Worm (Caenorhabditis elegans) whole organism, L1 larva: ENCODE data around the gene Y75B8A.39.

Experiments used
- C34B4.2 ChIP-seq: sonication (generic microtip); optimal IDR thresholded peaks from 2 replicates; lab custom pipeline; 2017; ENCODE audit warnings: mild to moderate bottlenecking, missing genetic modification characterization, missing compliant biosample characterization
- F16B12.6 ChIP-seq: fragments of 150-350 bp; optimal IDR thresholded peaks from 2 replicates; lab custom pipeline; 2014; ENCODE audit warnings: missing biosample characterization, missing genetic modification characterization
- aha-1 ChIP-seq: fragments of 150-350 bp; optimal IDR thresholded peaks from 2 replicates; lab custom pipeline; 2014; ENCODE audit warnings: missing biosample characterization, missing genetic modification characterization
- alr-1 ChIP-seq: fragments of 200-800 bp; sonication (Bioruptor generic); optimal IDR thresholded peaks from 2 replicates; lab custom pipeline; 2018; ENCODE audit warnings: borderline replicate concordance, mild to moderate bottlenecking, missing genetic modification characterization, missing compliant biosample characterization
- blmp-1 ChIP-seq: fragments of 150-350 bp; optimal IDR thresholded peaks from 2 replicates; lab custom pipeline; 2014; ENCODE audit warnings: missing biosample characterization, missing genetic modification characterization
- ceh-8 ChIP-seq: fragments of 200-800 bp; sonication (Bioruptor generic); optimal IDR thresholded peaks from 2 replicates; lab custom pipeline; 2018; ENCODE audit warnings: mild to moderate bottlenecking, missing genetic modification characterization, moderate library complexity, missing compliant biosample characterization
- ceh-82 ChIP-seq, 3 experiments: fragments of 150-350 bp in 1 of 3; sonication (generic microtip) in 2 of 3; optimal IDR thresholded peaks; 2 replicates each; lab custom pipeline; 2014 to 2017; ENCODE audit warnings: missing biosample characterization in 3 of 3, missing genetic modification characterization in 3 of 3
- ceh-88 ChIP-seq: fragments of 200-800 bp; sonication (Bioruptor generic); IDR thresholded peaks from 2 replicates; pipeline ENCODE4 v1.3.6; 2022; ENCODE audit warnings: missing genetic modification characterization, missing compliant biosample characterization
- ceh-90 ChIP-seq: sonication (generic microtip); optimal IDR thresholded peaks from 2 replicates; lab custom pipeline; 2016; ENCODE audit warnings: missing genetic modification characterization, missing compliant biosample characterization
- ces-1 ChIP-seq: fragments of 150-350 bp; optimal IDR thresholded peaks from 2 replicates; lab custom pipeline; 2014; ENCODE audit warnings: missing biosample characterization, missing genetic modification reagents, missing genetic modification characterization
- efl-1 ChIP-seq, 4 experiments: fragments of 150-350 bp; optimal IDR thresholded peaks in 3 of 4; peaks in 1 of 4; 1 replicate in 1 of 4; 2 replicates in 3 of 4; lab custom pipeline; 2014; ENCODE audit warnings: missing biosample characterization in 2 of 4, missing genetic modification characterization in 2 of 4, missing genetic modification reagents in 2 of 4
- egl-13 ChIP-seq: sonication (generic microtip); optimal IDR thresholded peaks from 2 replicates; lab custom pipeline; 2016; ENCODE audit warnings: missing genotype, missing genetic modification reagents, missing genetic modification characterization, missing compliant biosample characterization
- egl-27 ChIP-seq, 2 experiments: fragments of 150-350 bp in 1 of 2; sonication (generic microtip); optimal IDR thresholded peaks; 3 replicates each; lab custom pipeline; 2017 to 2018; ENCODE audit warnings: missing biosample characterization in 2 of 2, missing genetic modification characterization in 2 of 2, missing genetic modification reagents in 2 of 2
- elt-2 ChIP-seq: sonication (generic microtip); optimal IDR thresholded peaks from 2 replicates; lab custom pipeline; 2016; ENCODE audit warnings: missing genetic modification characterization, mild to moderate bottlenecking, inconsistent platforms, missing compliant biosample characterization, missing genetic modification reagents
- ets-5 ChIP-seq: fragments of 200-800 bp; sonication (Bioruptor generic); IDR thresholded peaks from 2 replicates; pipeline ENCODE4 v1.3.6; 2022; ENCODE audit warnings: missing genetic modification characterization, missing compliant biosample characterization
- fkh-10 ChIP-seq: sonication (generic microtip); optimal IDR thresholded peaks from 2 replicates; lab custom pipeline; 2017; ENCODE audit warnings: missing biosample characterization, missing genetic modification reagents, missing genetic modification characterization
- fkh-8 ChIP-seq: sonication (generic microtip); optimal IDR thresholded peaks from 2 replicates; lab custom pipeline; 2016; ENCODE audit warnings: mild to moderate bottlenecking, missing genetic modification characterization, missing compliant biosample characterization
- grh-1 ChIP-seq: fragments of 200-800 bp; sonication (Bioruptor generic); IDR thresholded peaks from 2 replicates; pipeline ENCODE4 v1.3.6; 2022; ENCODE audit warnings: missing genetic modification reagents, missing genetic modification characterization, missing compliant biosample characterization
- irx-1 ChIP-seq: sonication (generic microtip); optimal IDR thresholded peaks from 2 replicates; lab custom pipeline; 2016; ENCODE audit warnings: missing genetic modification characterization, missing compliant biosample characterization
- lin-14 ChIP-seq: fragments of 200-800 bp; sonication (Bioruptor generic); optimal IDR thresholded peaks from 2 replicates; lab custom pipeline; 2018; ENCODE audit warnings: mild to moderate bottlenecking, missing genetic modification characterization, moderate library complexity, missing compliant biosample characterization
- lin-15B ChIP-seq: fragments of 150-350 bp; sonication (generic microtip); optimal IDR thresholded peaks from 3 replicates; lab custom pipeline; 2014; ENCODE audit warnings: missing biosample characterization, missing genetic modification characterization
- lin-35 ChIP-seq, 2 experiments: fragments of 150-350 bp; optimal IDR thresholded peaks; 2 replicates each; lab custom pipeline; 2014; ENCODE audit warnings: missing biosample characterization in 2 of 2, missing genetic modification characterization in 2 of 2, missing genetic modification reagents in 2 of 2
- lin-39 ChIP-seq: fragments of 150-350 bp; optimal IDR thresholded peaks from 2 replicates; lab custom pipeline; 2014; ENCODE audit warnings: missing biosample characterization, missing genetic modification reagents, missing genetic modification characterization
- lsy-2 ChIP-seq, 2 experiments: fragments of 150-350 bp; optimal IDR thresholded peaks; 2 replicates each; lab custom pipeline; 2014; ENCODE audit warnings: missing biosample characterization in 2 of 2, missing genetic modification characterization in 2 of 2
- nhr-12 ChIP-seq: sonication (generic microtip); optimal IDR thresholded peaks from 2 replicates; lab custom pipeline; 2017; ENCODE audit warnings: missing biosample characterization, missing genetic modification characterization
- nhr-237 ChIP-seq: fragments of 150-350 bp; optimal IDR thresholded peaks from 2 replicates; lab custom pipeline; 2014; ENCODE audit warnings: missing biosample characterization, missing genetic modification characterization
- nhr-47 ChIP-seq: sonication (generic microtip); optimal IDR thresholded peaks from 2 replicates; lab custom pipeline; 2016; ENCODE audit warnings: mild to moderate bottlenecking, missing genetic modification characterization, moderate library complexity, missing compliant biosample characterization
- pag-3 ChIP-seq: sonication (generic microtip); optimal IDR thresholded peaks from 2 replicates; lab custom pipeline; 2017; ENCODE audit warnings: missing genetic modification characterization, mild to moderate bottlenecking, missing compliant biosample characterization, antibody characterized with exemption, borderline replicate concordance; ENCODE audit not compliant: insufficient read depth
- pax-3 ChIP-seq: fragments of 200-800 bp; sonication (Bioruptor generic); optimal IDR thresholded peaks from 2 replicates; lab custom pipeline; 2018; ENCODE audit warnings: mild to moderate bottlenecking, missing genetic modification characterization, moderate library complexity, missing compliant biosample characterization
- pqm-1 ChIP-seq: sonication (generic microtip); optimal IDR thresholded peaks from 3 replicates; lab custom pipeline; 2017; ENCODE audit warnings: missing biosample characterization, missing genetic modification characterization
- snpc-4 ChIP-seq: fragments of 150-350 bp; optimal IDR thresholded peaks from 2 replicates; lab custom pipeline; 2014; ENCODE audit warnings: missing biosample characterization, missing genetic modification characterization
- sptf-1 ChIP-seq: fragments of 150-350 bp; optimal IDR thresholded peaks from 2 replicates; lab custom pipeline; 2014; ENCODE audit warnings: missing biosample characterization, missing genetic modification characterization
- tlp-1 ChIP-seq: fragments of 150-350 bp; optimal IDR thresholded peaks from 2 replicates; lab custom pipeline; 2014; ENCODE audit warnings: missing biosample characterization, missing genetic modification characterization
- unc-30 ChIP-seq: sonication (generic microtip); optimal IDR thresholded peaks from 2 replicates; lab custom pipeline; 2017; ENCODE audit warnings: missing biosample characterization, missing genetic modification characterization
- unc-86 ChIP-seq: sonication (generic microtip); optimal IDR thresholded peaks from 2 replicates; lab custom pipeline; 2016; ENCODE audit warnings: missing genetic modification characterization, missing compliant biosample characterization
- xbp-1 ChIP-seq: sonication (generic microtip); optimal IDR thresholded peaks from 2 replicates; lab custom pipeline; 2016; ENCODE audit warnings: missing genetic modification characterization, missing compliant biosample characterization
- zip-4 ChIP-seq: fragments of 200-800 bp; sonication (Bioruptor generic); optimal IDR thresholded peaks from 2 replicates; lab custom pipeline; 2018; ENCODE audit warnings: mild to moderate bottlenecking, missing genetic modification characterization, moderate library complexity, missing compliant biosample characterization

The Y75B8A.39 gene

DNA sequence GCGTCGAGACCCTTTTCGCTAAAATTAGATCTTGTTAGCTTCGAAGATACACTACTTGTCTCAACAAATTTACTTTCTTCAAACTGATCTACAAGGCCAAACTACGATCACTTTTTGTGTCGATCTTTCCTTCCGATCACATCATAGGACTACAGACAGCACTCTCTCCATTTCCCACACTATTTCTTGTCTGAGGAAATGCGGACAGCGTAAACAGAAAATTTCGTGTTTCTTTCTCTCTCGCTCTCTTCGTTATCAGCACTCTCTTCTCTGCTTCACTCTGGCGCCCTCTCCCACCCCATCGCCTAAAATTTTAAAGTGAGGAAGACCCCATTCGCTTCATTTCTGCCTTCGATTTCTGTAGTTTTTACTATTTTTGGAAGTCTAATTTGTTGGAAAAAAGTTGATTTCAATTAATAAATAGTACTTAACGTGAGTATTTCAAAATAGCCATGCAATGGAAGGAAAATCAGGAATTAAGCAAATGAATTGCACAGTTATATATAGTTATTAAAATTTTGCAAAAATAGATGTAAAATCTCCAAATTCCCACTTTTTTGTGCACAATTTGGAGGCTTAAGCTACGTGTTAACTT is 22.5 kb downstream of the Y75B8A.39 start (continued):
- TF ChIP-seq lin-35 (GFP tag; optimal IDR thresholded peaks at IDR 0.05; lab: Kevin White, UChicago) = peak; percentile 73 to 80
- TF ChIP-seq fkh-8 = peak; percentile 41
- TF ChIP-seq snpc-4 (tag; lab: Kevin White, UChicago) = peak; percentile 48
- peak; percentile 76 for TF ChIP-seq efl-1 (optimal IDR thresholded peaks at IDR 0.05; lab: Kevin White, UChicago)
- peak; percentile 59 to 94 for TF ChIP-seq efl-1 (GFP tag; optimal IDR thresholded peaks at IDR 0.05 in 1 of 2; lab: Kevin White, UChicago)
- TF ChIP-seq elt-2 (tag; lab: Kevin White, UChicago) = no peak
- TF ChIP-seq egl-13 (tag; lab: Kevin White, UChicago) = no peak
- no peak for TF ChIP-seq ceh-8 (GFP tag; lab: Kevin White, UChicago)
- TF ChIP-seq unc-86 (tag; lab: Kevin White, UChicago) = no peak
- no peak for TF ChIP-seq sptf-1
- no peak for TF ChIP-seq nhr-12 (tag; lab: Kevin White, UChicago)
- TF ChIP-seq egl-27 (tag; optimal IDR thresholded peaks at IDR 0.05; lab: Kevin White, UChicago) = no peak
- no peak for TF ChIP-seq ets-5
- no peak for TF ChIP-seq ces-1 (GFP tag; lab: Kevin White, UChicago)
- TF ChIP-seq alr-1 (tag; lab: Kevin White, UChicago) = no peak
- peak; percentile 25 for TF ChIP-seq nhr-237
- peak; percentile 67 for TF ChIP-seq nhr-47 (tag; lab: Kevin White, UChicago)
- TF ChIP-seq ceh-82 (tag; optimal IDR thresholded peaks at IDR 0.05; lab: Kevin White, UChicago) = peak in 2 of 3 experiments; percentile 46 to 67
- TF ChIP-seq grh-1 (GFP tag; lab: Robert Waterston, UW) = no peak
- peak; percentile 21 for TF ChIP-seq fkh-10 (GFP tag; lab: Kevin White, UChicago)
- no peak for TF ChIP-seq unc-30 (tag; lab: Kevin White, UChicago)
- TF ChIP-seq zip-4 (GFP tag; lab: Kevin White, UChicago) = no peak
- no peak for TF ChIP-seq aha-1 (tag; lab: Kevin White, UChicago)
- no peak for TF ChIP-seq lin-39 (tag; lab: Kevin White, UChicago)
- TF ChIP-seq lin-14 = peak; percentile 92
- no peak for TF ChIP-seq pax-3
- TF ChIP-seq ceh-90 (tag; lab: Kevin White, UChicago) = no peak
- TF ChIP-seq tlp-1 = no peak
- peak; percentile 76 for TF ChIP-seq irx-1
- peak; percentile 33 for TF ChIP-seq F16B12.6
- TF ChIP-seq pqm-1 (tag; lab: Kevin White, UChicago) = no peak
- TF ChIP-seq lin-15B (tag; lab: Kevin White, UChicago) = peak; percentile 9
- no peak for TF ChIP-seq C34B4.2 (tag; lab: Kevin White, UChicago)

- TF ChIP-seq lsy-2 (tag; optimal IDR thresholded peaks at IDR 0.05; lab: Kevin White, UChicago) (peak; percentile 39 to 45), unc-30 (tag; lab: Kevin White, UChicago) (no peak), nhr-47 (tag; lab: Kevin White, UChicago) (no peak), ces-1 (GFP tag; lab: Kevin White, UChicago) (no peak), efl-1 (optimal IDR thresholded peaks at IDR 0.05; lab: Kevin White, UChicago) (no peak), efl-1 (GFP tag; optimal IDR thresholded peaks at IDR 0.05 in 1 of 2; lab: Kevin White, UChicago) (peak in 1 of 2 experiments; percentile 18), blmp-1 (tag; lab: Kevin White, UChicago) (no peak), ceh-88 (GFP tag; lab: Robert Waterston, UW) (no peak), xbp-1 (peak; percentile 46)
These were observed 32.0 kb downstream of the Y75B8A.39 start for ce11 chrIII:12344940-12345339.

DNA sequence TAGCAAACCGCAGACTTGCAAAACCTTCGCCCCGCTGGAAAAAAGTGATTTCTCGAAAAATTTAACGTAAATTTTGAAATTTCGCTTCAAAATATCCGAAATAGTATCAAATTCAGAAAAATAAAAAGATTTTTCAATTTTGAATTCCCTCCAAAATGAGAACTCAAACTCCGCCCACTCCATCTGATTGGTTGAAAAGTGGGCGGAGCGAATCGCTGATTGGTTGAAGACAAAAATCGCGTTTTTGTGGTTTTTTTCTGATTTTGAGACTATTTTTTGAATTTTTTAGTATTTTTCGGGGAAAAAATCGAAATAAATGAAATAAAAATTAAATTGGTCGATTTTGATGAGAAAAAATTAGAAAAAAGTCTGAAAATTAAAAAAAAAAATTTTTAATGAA is 36.0 kb downstream of the Y75B8A.39 start:
- TF ChIP-seq efl-1 (optimal IDR thresholded peaks at IDR 0.05; lab: Kevin White, UChicago) (no peak), efl-1 (GFP tag; optimal IDR thresholded peaks at IDR 0.05 in 1 of 2; lab: Kevin White, UChicago) (peak in 1 of 2 experiments; percentile 34), pag-3 (tag; lab: Kevin White, UChicago) (no peak), unc-30 (tag; lab: Kevin White, UChicago) (no peak)
